Fruit fly (Drosophila melanogaster) whole organism, embryonic: ENCODE measurements around the gene Wdr33.

ENCODE experiments used
- Antp ChIP-seq: fragments of 200-800 bp; sonication (Bioruptor generic); optimal IDR thresholded peaks from 3 replicates; lab custom pipeline; 2016; ENCODE audit warnings: missing biosample characterization, missing genetic modification characterization
- CG10147 ChIP-seq: fragments of 200-800 bp; sonication (Bioruptor generic); optimal IDR thresholded peaks from 2 replicates; lab custom pipeline; 2019; ENCODE audit warnings: missing biosample characterization, mild to moderate bottlenecking, missing genetic modification characterization, moderate library complexity
- CG10543 ChIP-seq: fragments of 200-800 bp; sonication (Bioruptor generic); optimal IDR thresholded peaks from 3 replicates; lab custom pipeline; 2017; ENCODE audit warnings: missing biosample characterization, mild to moderate bottlenecking, missing genetic modification characterization, moderate library complexity
- CG10565 ChIP-seq: fragments of 200-800 bp; sonication (Bioruptor generic); optimal IDR thresholded peaks from 3 replicates; lab custom pipeline; 2016; ENCODE audit warnings: missing biosample characterization, mild to moderate bottlenecking, missing genetic modification characterization
- CG11085 ChIP-seq: fragments of 200-800 bp; sonication (Bioruptor generic); IDR thresholded peaks from 2 replicates; pipeline ENCODE4 v1.3.6; 2022; ENCODE audit warnings: missing biosample characterization, missing genetic modification characterization
- CG1602 ChIP-seq: fragments of 200-800 bp; sonication (Bioruptor generic); optimal IDR thresholded peaks from 3 replicates; lab custom pipeline; 2016; ENCODE audit warnings: missing biosample characterization, missing genetic modification characterization
- CG17829 ChIP-seq: fragments of 200-800 bp; optimal IDR thresholded peaks from 2 replicates; lab custom pipeline; 2019; ENCODE audit warnings: missing biosample characterization, mild to moderate bottlenecking, missing genetic modification characterization, moderate library complexity
- CG1832 ChIP-seq: fragments of 200-800 bp; sonication (Bioruptor generic); optimal IDR thresholded peaks from 2 replicates; lab custom pipeline; 2017; ENCODE audit warnings: missing biosample characterization, mild to moderate bottlenecking, missing genetic modification characterization, inconsistent platforms
- CG30431 ChIP-seq: fragments of 200-800 bp; sonication (Bioruptor generic); optimal IDR thresholded peaks from 2 replicates; lab custom pipeline; 2017; ENCODE audit warnings: missing biosample characterization, missing genetic modification characterization
- CG42726 ChIP-seq: fragments of 200-800 bp; sonication (Bioruptor generic); IDR thresholded peaks from 2 replicates; pipeline ENCODE4 v1.3.6; 2022; ENCODE audit warnings: missing biosample characterization, missing genetic modification characterization; ENCODE audit not compliant: partially characterized antibody
- CG6254 ChIP-seq: fragments of 200-800 bp; sonication (Bioruptor generic); optimal IDR thresholded peaks from 3 replicates; lab custom pipeline; 2017; ENCODE audit warnings: mild to moderate bottlenecking, missing biosample characterization, missing genetic modification reagents, missing genetic modification characterization
- CG6683 ChIP-seq: fragments of 200-800 bp; sonication (Bioruptor generic); optimal IDR thresholded peaks from 2 replicates; lab custom pipeline; 2017; ENCODE audit warnings: missing biosample characterization, mild to moderate bottlenecking, missing genetic modification characterization, missing genetic modification reagents
- CG7745 ChIP-seq: fragments of 200-800 bp; sonication (Bioruptor generic); optimal IDR thresholded peaks from 2 replicates; lab custom pipeline; 2018; ENCODE audit warnings: missing biosample characterization, mild to moderate bottlenecking, missing genetic modification characterization, moderate library complexity
- CG7987 ChIP-seq: fragments of 200-800 bp; sonication (Bioruptor generic); optimal IDR thresholded peaks from 2 replicates; lab custom pipeline; 2018; ENCODE audit warnings: missing biosample characterization, mild to moderate bottlenecking, missing genetic modification characterization, moderate library complexity
- CG8478 ChIP-seq: fragments of >200 bp; optimal IDR thresholded peaks from 2 replicates; lab custom pipeline; 2018
- CG8944 ChIP-seq: fragments of 200-800 bp; sonication (Bioruptor generic); optimal IDR thresholded peaks from 3 replicates; lab custom pipeline; 2016; ENCODE audit warnings: missing biosample characterization, missing genetic modification characterization
- CG9609 ChIP-seq: fragments of 200-800 bp; sonication (Bioruptor generic); optimal IDR thresholded peaks from 3 replicates; lab custom pipeline; 2016; ENCODE audit warnings: missing biosample characterization, missing genetic modification characterization
- CHES-1-like ChIP-seq: fragments of 200-800 bp; sonication (Bioruptor generic); optimal IDR thresholded peaks from 2 replicates; lab custom pipeline; 2016; ENCODE audit warnings: missing biosample characterization, missing genetic modification characterization
- D19A ChIP-seq: fragments of 200-800 bp; optimal IDR thresholded peaks from 3 replicates; lab custom pipeline; 2019; ENCODE audit warnings: missing biosample characterization, mild to moderate bottlenecking, missing genetic modification characterization, moderate library complexity
- Dad ChIP-seq: fragments of 200-800 bp; sonication (Bioruptor generic); optimal IDR thresholded peaks from 3 replicates; lab custom pipeline; 2016; ENCODE audit warnings: missing biosample characterization, missing genetic modification characterization
- Dfd ChIP-seq, 2 experiments: fragments of >200 bp; optimal IDR thresholded peaks; 2 replicates each; lab custom pipeline; 2017; ENCODE audit warnings: missing biosample characterization in 2 of 2, missing genetic modification characterization in 2 of 2
- HLH3B ChIP-seq: fragments of 200-800 bp; sonication (Bioruptor generic); IDR thresholded peaks from 2 replicates; pipeline ENCODE4 v1.3.6; 2022; ENCODE audit warnings: missing biosample characterization, missing genetic modification characterization
- Hey ChIP-seq: fragments of 200-800 bp; sonication (Bioruptor generic); optimal IDR thresholded peaks from 3 replicates; lab custom pipeline; 2018; ENCODE audit warnings: missing biosample characterization, mild to moderate bottlenecking, missing genetic modification characterization
- Hr51 ChIP-seq, 2 experiments: fragments of 200-800 bp; sonication (Bioruptor generic); optimal IDR thresholded peaks; 2 replicates in 1 of 2; 3 replicates in 1 of 2; lab custom pipeline; 2016 to 2018; ENCODE audit warnings: missing biosample characterization in 2 of 2, missing genetic modification characterization in 2 of 2, mild to moderate bottlenecking in 1 of 2, moderate library complexity in 1 of 2
- Mad ChIP-seq: fragments of 200-800 bp; sonication (Bioruptor generic); optimal IDR thresholded peaks from 2 replicates; lab custom pipeline; 2016; ENCODE audit warnings: missing biosample characterization, missing genetic modification characterization
- Oaz ChIP-seq: fragments of 200-800 bp; sonication (Bioruptor generic); IDR thresholded peaks from 2 replicates; pipeline ENCODE4 v1.3.6; 2022; ENCODE audit warnings: missing biosample characterization, missing genetic modification characterization
- Poxn ChIP-seq: fragments of 200-800 bp; sonication (Bioruptor generic); IDR thresholded peaks from 2 replicates; pipeline ENCODE4 v1.3.6; 2022; ENCODE audit warnings: missing biosample characterization, missing genetic modification characterization
- Rx ChIP-seq: fragments of 200-800 bp; sonication (Bioruptor generic); IDR thresholded peaks from 2 replicates; pipeline ENCODE4 v1.3.6; 2022; ENCODE audit warnings: missing biosample characterization, missing genetic modification characterization
- Ssrp ChIP-seq: fragments of 200-800 bp; sonication (Bioruptor generic); optimal IDR thresholded peaks from 2 replicates; lab custom pipeline; 2018; ENCODE audit warnings: missing biosample characterization, mild to moderate bottlenecking, missing genetic modification characterization, moderate library complexity
- TFAM ChIP-seq: fragments of 200-800 bp; sonication (Bioruptor generic); optimal IDR thresholded peaks from 2 replicates; lab custom pipeline; 2017; ENCODE audit warnings: missing biosample characterization, missing genetic modification characterization, inconsistent platforms
- ab ChIP-seq: fragments of 200-800 bp; sonication (Bioruptor generic); optimal IDR thresholded peaks from 2 replicates; lab custom pipeline; 2016; ENCODE audit warnings: missing biosample characterization, missing genetic modification characterization
- abd-A ChIP-seq: fragments of 200-800 bp; sonication (Bioruptor generic); optimal IDR thresholded peaks from 3 replicates; lab custom pipeline; 2019; ENCODE audit warnings: missing biosample characterization, mild to moderate bottlenecking, missing genetic modification characterization, moderate library complexity
- ac ChIP-seq: fragments of 200-800 bp; sonication (Bioruptor generic); optimal IDR thresholded peaks from 3 replicates; lab custom pipeline; 2017; ENCODE audit warnings: missing biosample characterization, mild to moderate bottlenecking, missing genetic modification characterization
- bcd ChIP-seq: fragments of 200-800 bp; sonication (Bioruptor generic); optimal IDR thresholded peaks from 2 replicates; lab custom pipeline; 2017; ENCODE audit warnings: missing biosample characterization, mild to moderate bottlenecking, missing genetic modification characterization
- cad ChIP-seq: fragments of >200 bp; optimal IDR thresholded peaks from 2 replicates; lab custom pipeline; 2017; ENCODE audit warnings: missing biosample characterization, missing genetic modification characterization
- cato ChIP-seq: fragments of 200-800 bp; sonication (Bioruptor generic); optimal IDR thresholded peaks from 2 replicates; lab custom pipeline; 2016; ENCODE audit warnings: missing biosample characterization, missing genetic modification characterization, borderline replicate concordance
- fd102C ChIP-seq: fragments of 200-800 bp; sonication (Bioruptor generic); optimal IDR thresholded peaks from 2 replicates; lab custom pipeline; 2018; ENCODE audit warnings: missing biosample characterization, mild to moderate bottlenecking, missing genetic modification characterization, moderate library complexity
- fd64A ChIP-seq: fragments of 200-800 bp; sonication (Bioruptor generic); optimal IDR thresholded peaks from 3 replicates; lab custom pipeline; 2018; ENCODE audit warnings: missing biosample characterization, mild to moderate bottlenecking, missing genetic modification characterization
- gcm ChIP-seq: fragments of 200-800 bp; sonication (Bioruptor generic); optimal IDR thresholded peaks from 2 replicates; lab custom pipeline; 2019; ENCODE audit warnings: missing biosample characterization, mild to moderate bottlenecking, missing genetic modification characterization, moderate library complexity
- ind ChIP-seq: fragments of 200-800 bp; sonication (Bioruptor generic); optimal IDR thresholded peaks from 3 replicates; lab custom pipeline; 2016; ENCODE audit warnings: missing biosample characterization, missing genetic modification characterization
- lilli ChIP-seq: fragments of 200-800 bp; sonication (Bioruptor generic); optimal IDR thresholded peaks from 3 replicates; lab custom pipeline; 2016; ENCODE audit warnings: missing biosample characterization, missing genetic modification characterization
- lmd ChIP-seq: fragments of 200-800 bp; sonication (Bioruptor generic); IDR thresholded peaks from 2 replicates; pipeline ENCODE4 v1.3.6; 2022; ENCODE audit warnings: missing biosample characterization, missing genetic modification characterization
- onecut ChIP-seq: fragments of 200-800 bp; sonication (Bioruptor generic); IDR thresholded peaks from 2 replicates; pipeline ENCODE4 v1.3.6; 2022; ENCODE audit warnings: missing biosample characterization, missing genetic modification characterization
- pita ChIP-seq: fragments of 200-800 bp; sonication (Bioruptor generic); optimal IDR thresholded peaks from 2 replicates; lab custom pipeline; 2017; ENCODE audit warnings: missing biosample characterization, mild to moderate bottlenecking, missing genetic modification characterization
- pzg ChIP-seq: fragments of 200-800 bp; sonication (Bioruptor generic); optimal IDR thresholded peaks from 3 replicates; lab custom pipeline; 2018; ENCODE audit warnings: missing biosample characterization, mild to moderate bottlenecking, missing genetic modification characterization, moderate library complexity
- sim ChIP-seq: fragments of 200-800 bp; sonication (Bioruptor generic); IDR thresholded peaks from 2 replicates; pipeline ENCODE4 v1.3.6; 2022; ENCODE audit warnings: missing biosample characterization, missing genetic modification characterization
- twi ChIP-seq: fragments of 200-800 bp; optimal IDR thresholded peaks from 2 replicates; lab custom pipeline; 2019; ENCODE audit warnings: missing biosample characterization, mild to moderate bottlenecking, missing genetic modification characterization, moderate library complexity
- usp ChIP-seq: fragments of >200 bp; optimal IDR thresholded peaks from 2 replicates; lab custom pipeline; 2017; ENCODE audit warnings: missing biosample characterization, missing genetic modification characterization
- vfl ChIP-seq: fragments of 200-800 bp; sonication (Bioruptor generic); optimal IDR thresholded peaks from 2 replicates; lab custom pipeline; 2016; ENCODE audit warnings: missing biosample characterization, missing genetic modification characterization
- vvl ChIP-seq: fragments of 200-800 bp; sonication (Bioruptor generic); IDR thresholded peaks from 2 replicates; pipeline ENCODE4 v1.3.6; 2022; ENCODE audit warnings: missing biosample characterization, missing genetic modification characterization
- zf30C ChIP-seq: fragments of 200-800 bp; sonication (Bioruptor generic); optimal IDR thresholded peaks from 3 replicates; lab custom pipeline; 2018; ENCODE audit warnings: missing biosample characterization, mild to moderate bottlenecking, missing genetic modification characterization

Wdr33 gene

dm6 chr3R:5660198-5660893 lies at the start of gene Wdr33 (continued):
- peak; percentile 53 for TF ChIP-seq lmd (GFP tag; lab: Robert Waterston, UW)
- TF ChIP-seq CG42726 (GFP tag; lab: Robert Waterston, UW): peak; percentile 68; the same call in 1 of the 2 replicates
- no peak for TF ChIP-seq gcm (GFP tag; lab: Kevin White, UChicago)
- no peak for TF ChIP-seq CG11085 (GFP tag; lab: Robert Waterston, UW)
- TF ChIP-seq HLH3B: peak; percentile 30; the same call in 1 of the 2 replicates
- TF ChIP-seq ac (GFP tag; lab: Kevin White, UChicago): no peak
- TF ChIP-seq CG10565 (GFP tag; lab: Kevin White, UChicago): no peak
- no peak for TF ChIP-seq Antp (GFP tag; lab: Kevin White, UChicago)
- no peak for TF ChIP-seq Mad (GFP tag; lab: Kevin White, UChicago)
- TF ChIP-seq vfl (GFP tag; lab: Kevin White, UChicago): no peak
- TF ChIP-seq CG10543: no peak
- TF ChIP-seq twi (tag; lab: Kevin White, UChicago): no peak
- no peak for TF ChIP-seq fd64A (GFP tag; lab: Kevin White, UChicago)
- TF ChIP-seq lilli (GFP tag; lab: Kevin White, UChicago): peak; percentile 22
- no peak for TF ChIP-seq cad
- no peak for TF ChIP-seq CG8478
- TF ChIP-seq bcd (GFP tag; lab: Kevin White, UChicago): peak; percentile 22
- no peak for TF ChIP-seq Oaz (GFP tag; lab: Robert Waterston, UW)
- TF ChIP-seq TFAM (GFP tag; lab: Kevin White, UChicago): no peak
- TF ChIP-seq CG1832 (GFP tag; lab: Kevin White, UChicago): no peak
- no peak for TF ChIP-seq Hr51 (GFP tag; optimal IDR thresholded peaks at IDR 0.05; lab: Kevin White, UChicago)
- TF ChIP-seq Hey: no peak
- peak; percentile 18 for TF ChIP-seq CG17829 (tag; lab: Kevin White, UChicago)
- no peak for TF ChIP-seq CG9609 (GFP tag; lab: Kevin White, UChicago)
- no peak; the same call in 1 of the 2 replicates for TF ChIP-seq vvl (GFP tag; lab: Robert Waterston, UW)
- TF ChIP-seq pita (GFP tag; lab: Kevin White, UChicago): no peak
- no peak for TF ChIP-seq Dfd (GFP tag; optimal IDR thresholded peaks at IDR 0.05; lab: Kevin White, UChicago)
- no peak for TF ChIP-seq sim (GFP tag; lab: Robert Waterston, UW)
- TF ChIP-seq Rx (GFP tag; lab: Robert Waterston, UW): no peak
- no peak for TF ChIP-seq CG6683 (GFP tag; lab: Kevin White, UChicago)
- no peak for TF ChIP-seq D19A (tag; lab: Kevin White, UChicago)
- TF ChIP-seq CG7745 (tag; lab: Kevin White, UChicago): no peak
- peak; percentile 38 for TF ChIP-seq ind
- TF ChIP-seq Dad (GFP tag; lab: Kevin White, UChicago): no peak
- TF ChIP-seq cato (GFP tag; lab: Kevin White, UChicago): peak; percentile 14
- no peak for TF ChIP-seq ab (GFP tag; lab: Kevin White, UChicago)
- peak; percentile 33 for TF ChIP-seq pzg (GFP tag; lab: Kevin White, UChicago)
- no peak for TF ChIP-seq CHES-1-like (GFP tag; lab: Kevin White, UChicago)
- no peak for TF ChIP-seq usp
- TF ChIP-seq onecut (GFP tag; lab: Robert Waterston, UW): no peak
- TF ChIP-seq CG7987 (GFP tag; lab: Kevin White, UChicago): no peak
- TF ChIP-seq CG30431: no peak
- TF ChIP-seq Poxn (GFP tag; lab: Robert Waterston, UW): no peak
- TF ChIP-seq CG10147: no peak
- no peak for TF ChIP-seq CG6254 (GFP tag; lab: Kevin White, UChicago)
- TF ChIP-seq CG8944 (GFP tag; lab: Kevin White, UChicago): no peak
- no peak for TF ChIP-seq abd-A (tag; lab: Kevin White, UChicago)
- peak; percentile 37 for TF ChIP-seq CG1602
- TF ChIP-seq zf30C (GFP tag; lab: Kevin White, UChicago): no peak
- TF ChIP-seq Ssrp (tag; lab: Kevin White, UChicago): peak; percentile 54
- no peak for TF ChIP-seq fd102C
